Worm (Caenorhabditis elegans) whole organism, young adult: ENCODE measurements around the gene T22D1.3.
A peak's percentile ranks its signal among the peaks of the same experiment; 100 is the strongest.

Experiments used
- C17E4.6 ChIP-seq: fragments of 200-800 bp; sonication (Bioruptor generic); IDR thresholded peaks from 2 replicates; pipeline ENCODE4 v1.3.6; 2022; ENCODE audit warnings: missing genetic modification reagents, missing genetic modification characterization, missing compliant biosample characterization
- D2030.7 ChIP-seq: fragments of 200-800 bp; sonication (Bioruptor generic); IDR thresholded peaks from 2 replicates; pipeline ENCODE4 v1.3.6; 2022; ENCODE audit warnings: missing genetic modification reagents, missing genetic modification characterization, missing compliant biosample characterization
- F33H1.4 ChIP-seq: fragments of 200-800 bp; sonication (Bioruptor generic); IDR thresholded peaks from 2 replicates; pipeline ENCODE4 v1.3.6; 2022; ENCODE audit warnings: missing genetic modification reagents, missing genetic modification characterization, missing compliant biosample characterization
- F39B2.1 ChIP-seq: fragments of 200-800 bp; sonication (Bioruptor generic); IDR thresholded peaks from 2 replicates; pipeline ENCODE4 v1.3.6; 2022; ENCODE audit warnings: missing genetic modification reagents, missing genetic modification characterization, missing compliant biosample characterization
- F49E8.2 ChIP-seq: sonication (generic microtip); optimal IDR thresholded peaks from 3 replicates; lab custom pipeline; 2017; ENCODE audit warnings: missing genetic modification characterization, mild to moderate bottlenecking, missing compliant biosample characterization, antibody characterized with exemption, moderate library complexity; ENCODE audit not compliant: insufficient read depth
- K11D2.4 ChIP-seq: fragments of 200-800 bp; sonication (Bioruptor generic); IDR thresholded peaks from 2 replicates; pipeline ENCODE4 v1.3.6; 2022; ENCODE audit warnings: missing genetic modification reagents, missing genetic modification characterization, missing compliant biosample characterization
- Y53F4B.3 ChIP-seq: fragments of 200-800 bp; sonication (Bioruptor generic); IDR thresholded peaks from 2 replicates; pipeline ENCODE4 v1.3.6; 2022; ENCODE audit warnings: missing genetic modification reagents, missing genetic modification characterization, missing compliant biosample characterization
- Y53G8AR.9 ChIP-seq: fragments of 200-800 bp; sonication (Bioruptor generic); conservative IDR thresholded peaks from 2 replicates; pipeline ENCODE4 v1.3.6; 2022; ENCODE audit warnings: missing genetic modification reagents, missing genetic modification characterization, missing compliant biosample characterization
- Y56A3A.18 ChIP-seq: fragments of 200-800 bp; sonication (Bioruptor generic); IDR thresholded peaks from 2 replicates; pipeline ENCODE4 v1.3.6; 2022; ENCODE audit warnings: missing genetic modification reagents, missing genetic modification characterization, missing compliant biosample characterization
- Y67H2A.10 ChIP-seq: fragments of 200-800 bp; sonication (Bioruptor generic); conservative IDR thresholded peaks from 2 replicates; pipeline ENCODE4 v1.3.6; 2022; ENCODE audit warnings: missing genetic modification reagents, missing genetic modification characterization, missing compliant biosample characterization
- Y79H2A.3 ChIP-seq: fragments of 200-800 bp; sonication (Bioruptor generic); conservative IDR thresholded peaks from 2 replicates; pipeline ENCODE4 v1.3.6; 2022; ENCODE audit warnings: missing genetic modification reagents, missing genetic modification characterization, missing compliant biosample characterization
- Y95B8A.8 ChIP-seq: fragments of 200-800 bp; sonication (Bioruptor generic); IDR thresholded peaks from 2 replicates; pipeline ENCODE4 v1.3.6; 2022; ENCODE audit warnings: missing genetic modification reagents, missing genetic modification characterization, missing compliant biosample characterization
- ZK185.1 ChIP-seq: sonication (generic microtip); optimal IDR thresholded peaks from 2 replicates; lab custom pipeline; 2016; ENCODE audit warnings: mild to moderate bottlenecking, missing genetic modification characterization, missing compliant biosample characterization; ENCODE audit not compliant: poor library complexity, severe bottlenecking
- ama-1 ChIP-seq, 3 experiments: fragments of 150-350 bp in 1 of 3; sonication (generic microtip) in 2 of 3; optimal IDR thresholded peaks; 2 replicates each; lab custom pipeline; 2014 to 2018; ENCODE audit warnings: missing biosample characterization in 2 of 3, missing genetic modification characterization in 2 of 3, missing genetic modification reagents in 2 of 3
- attf-6 ChIP-seq: fragments of 200-800 bp; sonication (Bioruptor generic); IDR thresholded peaks from 2 replicates; pipeline ENCODE4 v1.3.6; 2022; ENCODE audit warnings: missing genetic modification reagents, missing genetic modification characterization, missing compliant biosample characterization
- bed-2 ChIP-seq: fragments of 200-800 bp; sonication (Bioruptor generic); IDR thresholded peaks from 2 replicates; pipeline ENCODE4 v1.3.6; 2022; ENCODE audit warnings: missing genetic modification reagents, missing genetic modification characterization, missing compliant biosample characterization
- cebp-1 ChIP-seq, 2 experiments: fragments of 200-800 bp in 1 of 2; sonication (Bioruptor generic) in 1 of 2; sonication (generic microtip) in 1 of 2; IDR thresholded peaks in 1 of 2; optimal IDR thresholded peaks in 1 of 2; 2 replicates each; pipeline versions ENCODE4 v1.3.6 to Lab custom; 2017 to 2022; ENCODE audit warnings: missing compliant biosample characterization in 2 of 2, missing genetic modification characterization in 2 of 2, mild to moderate bottlenecking in 1 of 2, missing genetic modification reagents in 1 of 2, moderate library complexity in 1 of 2
- ceh-58 ChIP-seq: fragments of 200-800 bp; sonication (Bioruptor generic); IDR thresholded peaks from 2 replicates; pipeline ENCODE4 v1.3.6; 2022; ENCODE audit warnings: missing genetic modification characterization, missing compliant biosample characterization
- dox-1 ChIP-seq: fragments of 200-800 bp; sonication (Bioruptor generic); IDR thresholded peaks from 2 replicates; pipeline ENCODE4 v1.3.6; 2022; ENCODE audit warnings: missing genetic modification reagents, missing genetic modification characterization, missing compliant biosample characterization
- dpff-1 ChIP-seq: sonication (generic microtip); optimal IDR thresholded peaks from 2 replicates; lab custom pipeline; 2017; ENCODE audit warnings: mild to moderate bottlenecking, missing genetic modification characterization, missing compliant biosample characterization
- egl-44 ChIP-seq: fragments of 200-800 bp; sonication (Bioruptor generic); IDR thresholded peaks from 2 replicates; pipeline ENCODE4 v1.3.6; 2022; ENCODE audit warnings: missing genetic modification reagents, missing genetic modification characterization, missing compliant biosample characterization
- ekl-4 ChIP-seq: fragments of 200-800 bp; sonication (Bioruptor generic); IDR thresholded peaks from 2 replicates; pipeline ENCODE4 v1.3.6; 2022; ENCODE audit warnings: missing genetic modification reagents, missing genetic modification characterization, missing compliant biosample characterization
- hrde-1 ChIP-seq: sonication (generic microtip); optimal IDR thresholded peaks from 2 replicates; lab custom pipeline; 2016; ENCODE audit warnings: missing genetic modification characterization, mild to moderate bottlenecking, missing compliant biosample characterization, moderate library complexity, missing genotype, missing genetic modification reagents, borderline replicate concordance
- hsf-1 ChIP-seq: fragments of 200-800 bp; sonication (Bioruptor generic); IDR thresholded peaks from 2 replicates; pipeline ENCODE4 v1.3.6; 2022; ENCODE audit warnings: missing genetic modification reagents, missing genetic modification characterization, missing compliant biosample characterization
- lin-26 ChIP-seq: fragments of 200-800 bp; sonication (Bioruptor generic); IDR thresholded peaks from 2 replicates; pipeline ENCODE4 v1.3.6; 2022; ENCODE audit warnings: missing genetic modification reagents, missing genetic modification characterization, missing compliant biosample characterization
- lin-54 ChIP-seq: fragments of 200-800 bp; sonication (Bioruptor generic); optimal IDR thresholded peaks from 2 replicates; lab custom pipeline; 2018; ENCODE audit warnings: mild to moderate bottlenecking, missing genetic modification characterization, missing compliant biosample characterization
- lsl-1 ChIP-seq: fragments of 200-800 bp; sonication (Bioruptor generic); optimal IDR thresholded peaks from 2 replicates; lab custom pipeline; 2018; ENCODE audit warnings: mild to moderate bottlenecking, missing genetic modification characterization, moderate library complexity, missing compliant biosample characterization
- madf-3 ChIP-seq: fragments of 200-800 bp; sonication (Bioruptor generic); IDR thresholded peaks from 2 replicates; pipeline ENCODE4 v1.3.6; 2022; ENCODE audit warnings: missing genetic modification reagents, missing genetic modification characterization, missing compliant biosample characterization
- madf-6 ChIP-seq: fragments of 200-800 bp; sonication (Bioruptor generic); IDR thresholded peaks from 2 replicates; pipeline ENCODE4 v1.3.6; 2022; ENCODE audit warnings: missing genetic modification reagents, missing genetic modification characterization, missing compliant biosample characterization
- madf-8 ChIP-seq: fragments of 200-800 bp; sonication (Bioruptor generic); conservative IDR thresholded peaks from 2 replicates; pipeline ENCODE4 v1.3.6; 2022; ENCODE audit warnings: missing genetic modification reagents, missing genetic modification characterization, missing compliant biosample characterization
- nfya-2 ChIP-seq: fragments of 200-800 bp; sonication (Bioruptor generic); IDR thresholded peaks from 2 replicates; pipeline ENCODE4 v1.3.6; 2022; ENCODE audit warnings: missing genetic modification reagents, missing genetic modification characterization, missing compliant biosample characterization
- nfyb-1 ChIP-seq: fragments of 200-800 bp; sonication (Bioruptor generic); IDR thresholded peaks from 2 replicates; pipeline ENCODE4 v1.3.6; 2022; ENCODE audit warnings: missing genetic modification reagents, missing genetic modification characterization, missing compliant biosample characterization
- nhr-90 ChIP-seq: sonication (generic microtip); optimal IDR thresholded peaks from 2 replicates; lab custom pipeline; 2016; ENCODE audit warnings: missing genotype, mild to moderate bottlenecking, missing genetic modification characterization, missing compliant biosample characterization
- pbrm-1 ChIP-seq: fragments of 200-800 bp; sonication (Bioruptor generic); IDR thresholded peaks from 2 replicates; pipeline ENCODE4 v1.3.6; 2022; ENCODE audit warnings: missing genetic modification reagents, missing genetic modification characterization, missing compliant biosample characterization
- rcor-1 ChIP-seq: fragments of 200-800 bp; sonication (Bioruptor generic); IDR thresholded peaks from 2 replicates; pipeline ENCODE4 v1.3.6; 2022; ENCODE audit warnings: missing genetic modification reagents, missing genetic modification characterization, missing compliant biosample characterization
- rec-8 ChIP-seq, 2 experiments: sonication (generic microtip); optimal IDR thresholded peaks; 2 replicates each; lab custom pipeline; 2016; ENCODE audit warnings: mild to moderate bottlenecking in 2 of 2, missing genetic modification characterization in 2 of 2, missing genetic modification reagents in 2 of 2, missing genotype in 2 of 2, missing biosample characterization in 1 of 2, missing compliant biosample characterization in 1 of 2, moderate library complexity in 1 of 2
- repo-1 ChIP-seq: sonication (generic microtip); optimal IDR thresholded peaks from 2 replicates; lab custom pipeline; 2017; ENCODE audit warnings: mild to moderate bottlenecking, missing genetic modification characterization, missing compliant biosample characterization
- snpc-1.1 ChIP-seq: sonication (generic microtip); optimal IDR thresholded peaks from 2 replicates; lab custom pipeline; 2017; ENCODE audit warnings: missing genetic modification characterization, mild to moderate bottlenecking, missing compliant biosample characterization, antibody characterized with exemption, moderate library complexity, missing genotype, missing genetic modification reagents; ENCODE audit not compliant: insufficient read depth
- snpc-4 ChIP-seq, 5 experiments: fragments of 150-350 bp in 1 of 5; sonication (generic microtip) in 4 of 5; optimal IDR thresholded peaks; 2 replicates each; lab custom pipeline; 2014 to 2018; ENCODE audit warnings: missing genetic modification characterization in 5 of 5, missing biosample characterization in 3 of 5, antibody characterized with exemption in 2 of 5, mild to moderate bottlenecking in 2 of 5, missing compliant biosample characterization in 2 of 5, missing genotype in 2 of 5, moderate library complexity in 2 of 5, missing genetic modification reagents in 1 of 5
- tbp1 ChIP-seq: fragments of 200-800 bp; sonication (Bioruptor generic); optimal IDR thresholded peaks from 2 replicates; lab custom pipeline; 2018; ENCODE audit warnings: mild to moderate bottlenecking, missing genetic modification characterization, missing compliant biosample characterization
- tlf-1 ChIP-seq: fragments of 200-800 bp; sonication (Bioruptor generic); optimal IDR thresholded peaks from 2 replicates; lab custom pipeline; 2018; ENCODE audit warnings: mild to moderate bottlenecking, missing genetic modification characterization, missing compliant biosample characterization
- unc-130 ChIP-seq: sonication (generic microtip); optimal IDR thresholded peaks from 2 replicates; lab custom pipeline; 2016; ENCODE audit warnings: missing genetic modification reagents, missing genetic modification characterization, missing compliant biosample characterization
- ztf-26 ChIP-seq: sonication (generic microtip); optimal IDR thresholded peaks from 2 replicates; lab custom pipeline; 2017; ENCODE audit warnings: missing genetic modification characterization, missing compliant biosample characterization

Gene T22D1.3

DNA sequence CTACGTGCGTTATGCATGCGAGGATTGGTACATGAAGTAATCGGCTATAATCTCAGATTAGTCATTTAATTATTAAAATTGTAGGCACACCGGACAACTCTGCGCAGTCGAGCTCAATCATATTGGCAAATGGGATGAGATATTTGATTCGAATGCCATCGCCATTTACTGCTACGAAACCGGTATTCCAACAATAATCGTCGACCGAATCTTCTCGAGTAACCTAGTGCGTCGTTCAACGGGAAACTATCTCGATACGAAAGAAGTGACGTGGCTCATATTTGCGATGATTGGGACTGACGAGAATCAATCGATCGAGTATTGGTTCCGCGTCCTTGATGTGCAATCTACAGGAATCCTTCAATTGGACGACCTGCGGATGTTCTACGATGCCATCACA lies 8.7 kb upstream of the T22D1.3 start:
- no peak for TF ChIP-seq madf-3 (GFP tag; lab: Robert Waterston, UW)
- TF ChIP-seq rec-8 (tag; optimal IDR thresholded peaks at IDR 0.05; lab: Kevin White, UChicago), result no peak

DNA sequence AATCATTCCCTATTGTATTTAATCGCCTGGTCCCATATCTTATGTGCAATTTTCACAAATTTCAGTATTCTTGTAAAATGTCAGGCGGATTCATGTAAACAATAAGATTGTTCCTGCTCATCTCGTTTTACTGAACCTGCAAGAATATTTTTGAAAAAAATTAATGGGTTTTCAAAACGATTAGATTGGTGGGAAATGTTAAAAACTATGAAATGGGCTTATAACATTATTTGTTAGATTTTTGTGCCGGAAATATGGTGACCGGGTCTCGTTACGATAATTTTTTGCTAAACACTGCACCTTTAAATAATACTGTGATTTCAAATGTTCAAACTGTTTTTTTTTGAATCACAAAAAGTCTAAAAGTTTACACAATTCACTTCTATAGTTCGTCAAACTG lies 7.9 kb upstream of the T22D1.3 start:
- TF ChIP-seq ZK185.1, result no peak
- TF ChIP-seq D2030.7 (GFP tag; lab: Robert Waterston, UW), result peak; percentile 46
- TF ChIP-seq F33H1.4 (GFP tag; lab: Robert Waterston, UW), result peak; percentile 41
- 0 out of 2 replicates have a peak, but pooled peaks have one; percentile 21 for TF ChIP-seq hsf-1 (GFP tag; lab: Robert Waterston, UW)
- 0 out of 2 replicates have a peak, but pooled peaks have one; percentile 38 for TF ChIP-seq Y56A3A.18 (GFP tag; lab: Robert Waterston, UW)
- TF ChIP-seq nhr-90 (tag; lab: Kevin White, UChicago), result no peak
- no peak for TF ChIP-seq ama-1 (optimal IDR thresholded peaks at IDR 0.05; lab: Kevin White, UChicago)
- peak in 1 of 2 experiments; percentile 81 for TF ChIP-seq ama-1 (GFP tag; optimal IDR thresholded peaks at IDR 0.05; lab: Kevin White, UChicago)
- TF ChIP-seq tbp1 (GFP tag; lab: Kevin White, UChicago), result peak; percentile 13
- TF ChIP-seq K11D2.4 (GFP tag; lab: Robert Waterston, UW), result no peak
- peak; percentile 64; the same call in 1 of the 2 replicates for TF ChIP-seq madf-6 (GFP tag; lab: Robert Waterston, UW)
- TF ChIP-seq bed-2, result no peak
- 0 out of 2 replicates have a peak, but pooled peaks have one; percentile 25 for TF ChIP-seq pbrm-1 (GFP tag; lab: Robert Waterston, UW)
- no peak; the same call in 1 of the 2 replicates for TF ChIP-seq dox-1 (GFP tag; lab: Robert Waterston, UW)
- no peak for TF ChIP-seq cebp-1 (GFP tag; IDR thresholded peaks at IDR 0.05; lab: Robert Waterston, UW)
- peak; percentile 20 for TF ChIP-seq cebp-1 (tag; optimal IDR thresholded peaks at IDR 0.05; lab: Kevin White, UChicago)
- TF ChIP-seq F39B2.1 (GFP tag; lab: Robert Waterston, UW), result peak; percentile 77; the same call in 1 of the 2 replicates
- TF ChIP-seq Y53G8AR.9 (GFP tag; lab: Robert Waterston, UW), result 0 out of 2 replicates have a peak, but pooled peaks have one; percentile 62
- peak; percentile 76; the same call in 1 of the 2 replicates for TF ChIP-seq Y95B8A.8
- TF ChIP-seq lsl-1 (GFP tag; lab: Kevin White, UChicago), result peak; percentile 30
- 0 out of 2 replicates have a peak, but pooled peaks have one; percentile 56 for TF ChIP-seq ceh-58 (GFP tag; lab: Robert Waterston, UW)
- TF ChIP-seq Y67H2A.10, result no peak
- peak; percentile 8 for TF ChIP-seq repo-1 (tag; lab: Kevin White, UChicago)
- TF ChIP-seq unc-130 (GFP tag; lab: Kevin White, UChicago), result peak; percentile 34
- TF ChIP-seq F49E8.2, result peak; percentile 18
- peak; percentile 77 for TF ChIP-seq Y79H2A.3 (GFP tag; lab: Robert Waterston, UW)
- TF ChIP-seq Y53F4B.3, result 0 out of 2 replicates have a peak, but pooled peaks have one; percentile 39
- no peak for TF ChIP-seq dpff-1 (tag; lab: Kevin White, UChicago)
- TF ChIP-seq C17E4.6 (GFP tag; lab: Robert Waterston, UW), result 0 out of 2 replicates have a peak, but pooled peaks have one; percentile 33
- peak; percentile 49 for TF ChIP-seq rcor-1 (GFP tag; lab: Robert Waterston, UW)
- no peak for TF ChIP-seq snpc-4 (GFP tag; optimal IDR thresholded peaks at IDR 0.05; lab: Kevin White, UChicago)
- peak in 1 of 4 experiments; percentile 59 for TF ChIP-seq snpc-4 (tag; optimal IDR thresholded peaks at IDR 0.05; lab: Kevin White, UChicago)
- peak; percentile 65 for TF ChIP-seq attf-6 (GFP tag; lab: Robert Waterston, UW)
- TF ChIP-seq hrde-1, result peak; percentile 71
- TF ChIP-seq ztf-26 (tag; lab: Kevin White, UChicago), result no peak
- peak; percentile 66 for TF ChIP-seq nfyb-1
- TF ChIP-seq lin-54, result peak; percentile 64
- 0 out of 2 replicates have a peak, but pooled peaks have one; percentile 5 for TF ChIP-seq nfya-2
- TF ChIP-seq snpc-1.1 (tag; lab: Kevin White, UChicago), result peak; percentile 20
- TF ChIP-seq tlf-1 (GFP tag; lab: Kevin White, UChicago), result no peak
- TF ChIP-seq egl-44 (GFP tag; lab: Robert Waterston, UW), result 0 out of 2 replicates have a peak, but pooled peaks have one; percentile 31
- TF ChIP-seq madf-8 (GFP tag; lab: Robert Waterston, UW), result peak; percentile 47
- 0 out of 2 replicates have a peak, but pooled peaks have one; percentile 47 for TF ChIP-seq lin-26 (GFP tag; lab: Robert Waterston, UW)
- TF ChIP-seq ekl-4 (GFP tag; lab: Robert Waterston, UW), result peak; percentile 41; the same call in 1 of the 2 replicates
